Worm (Caenorhabditis elegans) whole organism, L4 larva: ENCODE results near the gene C30B5.2.

Source experiments
- T20F7.1 ChIP-seq: fragments of 200-800 bp; sonication (Bioruptor generic); optimal IDR thresholded peaks from 2 replicates; lab custom pipeline; 2018; ENCODE audit warnings: mild to moderate bottlenecking, missing genetic modification characterization, missing compliant biosample characterization
- arid-1 ChIP-seq: fragments of 200-800 bp; sonication (Bioruptor generic); conservative IDR thresholded peaks from 2 replicates; pipeline ENCODE4 v1.3.6; 2022; ENCODE audit warnings: missing genetic modification reagents, missing genetic modification characterization, missing compliant biosample characterization
- ceh-28 ChIP-seq: fragments of 150-350 bp; optimal IDR thresholded peaks from 2 replicates; lab custom pipeline; 2014; ENCODE audit warnings: missing biosample characterization, missing genetic modification reagents, missing genetic modification characterization
- ceh-32 ChIP-seq: sonication (generic microtip); optimal IDR thresholded peaks from 2 replicates; lab custom pipeline; 2016; ENCODE audit warnings: mild to moderate bottlenecking, missing genetic modification characterization, missing compliant biosample characterization; ENCODE audit not compliant: poor library complexity
- daf-16 ChIP-seq, 3 experiments: sonication (generic microtip); optimal IDR thresholded peaks; 2 replicates each; lab custom pipeline; 2016 to 2017; ENCODE audit warnings: missing genetic modification characterization in 3 of 3, missing genetic modification reagents in 3 of 3, mild to moderate bottlenecking in 2 of 3, missing compliant biosample characterization in 2 of 3, missing biosample characterization in 1 of 3, moderate library complexity in 1 of 3
- dve-1 ChIP-seq: sonication (generic microtip); optimal IDR thresholded peaks from 2 replicates; lab custom pipeline; 2017; ENCODE audit warnings: antibody characterized with exemption, mild to moderate bottlenecking, missing genetic modification characterization, missing compliant biosample characterization; ENCODE audit not compliant: insufficient read depth
- mes-2 ChIP-seq: sonication (generic microtip); optimal IDR thresholded peaks from 2 replicates; lab custom pipeline; 2016; ENCODE audit warnings: missing genotype, mild to moderate bottlenecking, missing genetic modification characterization, missing compliant biosample characterization; ENCODE audit not compliant: poor library complexity, severe bottlenecking
- pqm-1 ChIP-seq: sonication (generic microtip); optimal IDR thresholded peaks from 2 replicates; lab custom pipeline; 2017; ENCODE audit warnings: missing biosample characterization, missing genetic modification characterization
- snpc-4 ChIP-seq: fragments of 150-350 bp; optimal IDR thresholded peaks from 2 replicates; lab custom pipeline; 2014; ENCODE audit warnings: missing biosample characterization, missing genetic modification characterization
- unc-62 ChIP-seq, 3 experiments: fragments of 150-350 bp in 1 of 3; sonication (generic microtip); optimal IDR thresholded peaks in 2 of 3; peaks in 1 of 3; 1 replicate in 1 of 3; 2 replicates in 2 of 3; lab custom pipeline; 2014 to 2017; ENCODE audit warnings: missing biosample characterization in 3 of 3, missing genetic modification characterization in 3 of 3, missing genetic modification reagents in 3 of 3, missing genotype in 1 of 3
- zag-1 ChIP-seq: fragments of 150-350 bp; optimal IDR thresholded peaks from 2 replicates; lab custom pipeline; 2014; ENCODE audit warnings: missing biosample characterization, missing genetic modification characterization
- ztf-11 ChIP-seq: fragments of 150-350 bp; optimal IDR thresholded peaks from 2 replicates; lab custom pipeline; 2014; ENCODE audit warnings: missing biosample characterization, missing genetic modification characterization

- no peak for TF ChIP-seq unc-62 (GFP tag; optimal IDR thresholded peaks at IDR 0.05 in 1 of 2; lab: Kevin White, UChicago)
- no peak for TF ChIP-seq unc-62 (tag; optimal IDR thresholded peaks at IDR 0.05; lab: Kevin White, UChicago)
- no peak for TF ChIP-seq ceh-28
- TF ChIP-seq snpc-4 (tag; lab: Kevin White, UChicago): no peak
- TF ChIP-seq ztf-11 (tag; lab: Kevin White, UChicago): no peak
- TF ChIP-seq daf-16 (GFP tag; optimal IDR thresholded peaks at IDR 0.05; lab: Kevin White, UChicago): no peak
- no peak for TF ChIP-seq daf-16 (tag; optimal IDR thresholded peaks at IDR 0.05; lab: Kevin White, UChicago)
- TF ChIP-seq ceh-32 (tag; lab: Kevin White, UChicago): no peak
- no peak for TF ChIP-seq zag-1 (tag; lab: Kevin White, UChicago)
- no peak for TF ChIP-seq pqm-1 (tag; lab: Kevin White, UChicago)
- TF ChIP-seq arid-1 (GFP tag; lab: Robert Waterston, UW): no peak
- no peak for TF ChIP-seq dve-1
- TF ChIP-seq T20F7.1 (GFP tag; lab: Kevin White, UChicago): no peak
- TF ChIP-seq mes-2 (tag; lab: Kevin White, UChicago): no peak
Observed at ce11 chrII:6208116-6208515, 11.1 kb downstream of the C30B5.2 start, which contains the start of gene daf-37.
